Worm (Caenorhabditis elegans) whole organism, mixed stage, embryonic: ENCODE results near the gene Y24D9A.7.

Experiments used
- M03D4.4 ChIP-seq: sonication (generic microtip); optimal IDR thresholded peaks from 2 replicates; lab custom pipeline; 2017; ENCODE audit warnings: mild to moderate bottlenecking, missing genetic modification characterization, missing compliant biosample characterization
- bed-3 ChIP-seq: fragments of 200-800 bp; sonication (Bioruptor generic); optimal IDR thresholded peaks from 3 replicates; lab custom pipeline; 2018; ENCODE audit warnings: mild to moderate bottlenecking, missing genetic modification characterization, moderate library complexity, missing compliant biosample characterization
- blmp-1 ChIP-seq: fragments of 150-350 bp; optimal IDR thresholded peaks from 2 replicates; lab custom pipeline; 2014; ENCODE audit warnings: missing biosample characterization, missing genetic modification characterization
- ceh-39 ChIP-seq: fragments of 150-350 bp; optimal IDR thresholded peaks from 2 replicates; lab custom pipeline; 2014; ENCODE audit warnings: missing biosample characterization, missing genetic modification characterization
- ceh-43 ChIP-seq: fragments of 200-800 bp; sonication (Bioruptor generic); optimal IDR thresholded peaks from 2 replicates; lab custom pipeline; 2018; ENCODE audit warnings: mild to moderate bottlenecking, missing genetic modification characterization, moderate library complexity, missing compliant biosample characterization
- ceh-83 ChIP-seq: fragments of 200-800 bp; sonication (Bioruptor generic); optimal IDR thresholded peaks from 2 replicates; lab custom pipeline; 2018; ENCODE audit warnings: mild to moderate bottlenecking, missing genetic modification characterization, missing compliant biosample characterization
- ces-1 ChIP-seq: fragments of 150-350 bp; optimal IDR thresholded peaks from 2 replicates; lab custom pipeline; 2014; ENCODE audit warnings: missing biosample characterization, missing genetic modification reagents, missing genetic modification characterization
- cnd-1 ChIP-seq: fragments of 200-800 bp; sonication (Bioruptor generic); optimal IDR thresholded peaks from 2 replicates; lab custom pipeline; 2018; ENCODE audit warnings: mild to moderate bottlenecking, missing genetic modification characterization, missing compliant biosample characterization
- drap-1 ChIP-seq: fragments of 200-800 bp; sonication (Bioruptor generic); optimal IDR thresholded peaks from 3 replicates; lab custom pipeline; 2018; ENCODE audit warnings: mild to moderate bottlenecking, missing genetic modification characterization, missing compliant biosample characterization
- elt-1 ChIP-seq: sonication (generic microtip); optimal IDR thresholded peaks from 2 replicates; lab custom pipeline; 2017; ENCODE audit warnings: missing genetic modification characterization, mild to moderate bottlenecking, missing compliant biosample characterization, antibody characterized with exemption, moderate library complexity, borderline replicate concordance; ENCODE audit not compliant: insufficient read depth
- elt-3 ChIP-seq: fragments of 150-350 bp; optimal IDR thresholded peaks from 2 replicates; lab custom pipeline; 2014; ENCODE audit warnings: missing biosample characterization, missing genetic modification characterization
- flh-1 ChIP-seq: fragments of 200-800 bp; sonication (Bioruptor generic); optimal IDR thresholded peaks from 2 replicates; lab custom pipeline; 2018; ENCODE audit warnings: mild to moderate bottlenecking, missing genetic modification characterization, moderate library complexity, missing compliant biosample characterization
- ham-2 ChIP-seq: fragments of 200-800 bp; sonication (Bioruptor generic); optimal IDR thresholded peaks from 2 replicates; lab custom pipeline; 2018; ENCODE audit warnings: mild to moderate bottlenecking, missing genetic modification characterization, missing compliant biosample characterization
- hlh-1 ChIP-seq: fragments of 150-350 bp; optimal IDR thresholded peaks from 2 replicates; lab custom pipeline; 2014; ENCODE audit warnings: missing biosample characterization, missing genetic modification reagents, missing genetic modification characterization
- lin-13 ChIP-seq: fragments of 150-350 bp; optimal IDR thresholded peaks from 2 replicates; lab custom pipeline; 2014; ENCODE audit warnings: missing biosample characterization, missing genetic modification characterization
- lin-32 ChIP-seq: fragments of 200-800 bp; sonication (Bioruptor generic); optimal IDR thresholded peaks from 2 replicates; lab custom pipeline; 2018; ENCODE audit warnings: mild to moderate bottlenecking, missing genetic modification characterization, missing compliant biosample characterization
- lsy-2 ChIP-seq: fragments of 150-350 bp; optimal IDR thresholded peaks from 2 replicates; lab custom pipeline; 2014; ENCODE audit warnings: missing biosample characterization, missing genetic modification characterization
- mab-5 ChIP-seq: fragments of 150-350 bp; optimal IDR thresholded peaks from 2 replicates; lab custom pipeline; 2014; ENCODE audit warnings: missing biosample characterization, missing genetic modification characterization
- mep-1 ChIP-seq: fragments of 150-350 bp; optimal IDR thresholded peaks from 2 replicates; lab custom pipeline; 2017; ENCODE audit warnings: missing biosample characterization, missing genetic modification reagents, missing genetic modification characterization, inconsistent platforms
- mls-2 ChIP-seq: sonication (generic microtip); optimal IDR thresholded peaks from 2 replicates; lab custom pipeline; 2016; ENCODE audit warnings: mild to moderate bottlenecking, missing genetic modification characterization, moderate library complexity, missing compliant biosample characterization
- nhr-12 ChIP-seq: fragments of 150-350 bp; optimal IDR thresholded peaks from 2 replicates; lab custom pipeline; 2014; ENCODE audit warnings: missing biosample characterization, missing genetic modification characterization
- nhr-2 ChIP-seq: fragments of 150-350 bp; optimal IDR thresholded peaks from 2 replicates; lab custom pipeline; 2014; ENCODE audit warnings: missing biosample characterization, missing genetic modification characterization
- nhr-237 ChIP-seq: fragments of 150-350 bp; optimal IDR thresholded peaks from 2 replicates; lab custom pipeline; 2014; ENCODE audit warnings: missing biosample characterization, missing genetic modification characterization
- nhr-28 ChIP-seq: fragments of 150-350 bp; optimal IDR thresholded peaks from 2 replicates; lab custom pipeline; 2014; ENCODE audit warnings: missing biosample characterization, missing genetic modification characterization
- nhr-76 ChIP-seq: sonication (generic microtip); optimal IDR thresholded peaks from 2 replicates; lab custom pipeline; 2017; ENCODE audit warnings: missing biosample characterization, missing genetic modification characterization
- pha-4 ChIP-seq: fragments of 150-350 bp; optimal IDR thresholded peaks from 2 replicates; lab custom pipeline; 2018; ENCODE audit warnings: missing biosample characterization, missing genetic modification reagents, missing genetic modification characterization
- sem-2 ChIP-seq: fragments of 200-800 bp; sonication (Bioruptor generic); optimal IDR thresholded peaks from 2 replicates; lab custom pipeline; 2018; ENCODE audit warnings: mild to moderate bottlenecking, missing genetic modification characterization, missing compliant biosample characterization
- snpc-4 ChIP-seq: fragments of 150-350 bp; optimal IDR thresholded peaks from 2 replicates; lab custom pipeline; 2014; ENCODE audit warnings: missing biosample characterization, missing genetic modification characterization
- sptf-1 ChIP-seq: sonication (generic microtip); optimal IDR thresholded peaks from 2 replicates; lab custom pipeline; 2017; ENCODE audit warnings: mild to moderate bottlenecking, missing genetic modification characterization, moderate library complexity, missing compliant biosample characterization
- tbx-8 ChIP-seq: fragments of 200-800 bp; sonication (Bioruptor generic); optimal IDR thresholded peaks from 2 replicates; lab custom pipeline; 2018; ENCODE audit warnings: mild to moderate bottlenecking, missing genetic modification characterization, moderate library complexity, missing compliant biosample characterization
- unc-120 ChIP-seq: sonication (generic microtip); optimal IDR thresholded peaks from 2 replicates; lab custom pipeline; 2017; ENCODE audit warnings: missing genetic modification characterization, missing compliant biosample characterization; ENCODE audit not compliant: poor library complexity, severe bottlenecking
- unc-39 ChIP-seq: fragments of 150-350 bp; optimal IDR thresholded peaks from 2 replicates; lab custom pipeline; 2014; ENCODE audit warnings: missing biosample characterization, missing genetic modification characterization
- unc-62 ChIP-seq: fragments of 150-350 bp; optimal IDR thresholded peaks from 2 replicates; lab custom pipeline; 2014; ENCODE audit warnings: missing biosample characterization, missing genetic modification reagents, missing genetic modification characterization
- zip-8 ChIP-seq: fragments of 150-350 bp; optimal IDR thresholded peaks from 2 replicates; lab custom pipeline; 2014; ENCODE audit warnings: missing biosample characterization, missing genetic modification characterization
- ztf-11 ChIP-seq: fragments of 150-350 bp; optimal IDR thresholded peaks from 2 replicates; lab custom pipeline; 2014; ENCODE audit warnings: missing biosample characterization, missing genetic modification characterization

Gene Y24D9A.7

ce11 chrIV:4413114-4413513 lies 8.1 kb upstream of the Y24D9A.7 start:
- no peak for TF ChIP-seq ces-1 (GFP tag; lab: Kevin White, UChicago)
- no peak for TF ChIP-seq ztf-11
- TF ChIP-seq sptf-1 (tag; lab: Kevin White, UChicago), result no peak

- TF ChIP-seq ces-1 (GFP tag; lab: Kevin White, UChicago) (no peak), sptf-1 (tag; lab: Kevin White, UChicago) (no peak), nhr-12 (tag; lab: Kevin White, UChicago) (no peak), sem-2 (GFP tag; lab: Kevin White, UChicago) (peak; percentile 0), mls-2 (tag; lab: Kevin White, UChicago) (no peak)
Observed at ce11 chrIV:4411948-4412335, 7.0 kb upstream of the Y24D9A.7 start.

ce11 chrIV:4411311-4411947 lies 6.5 kb upstream of the Y24D9A.7 start:
- no peak for TF ChIP-seq tbx-8 (GFP tag; lab: Kevin White, UChicago)
- no peak for TF ChIP-seq unc-39 (tag; lab: Kevin White, UChicago)
- no peak for TF ChIP-seq unc-62
- no peak for TF ChIP-seq ceh-39
- no peak for TF ChIP-seq snpc-4 (tag; lab: Kevin White, UChicago)
- no peak for TF ChIP-seq elt-1
- TF ChIP-seq drap-1 (GFP tag; lab: Kevin White, UChicago), result no peak
- TF ChIP-seq mls-2 (tag; lab: Kevin White, UChicago), result no peak
- no peak for TF ChIP-seq M03D4.4 (tag; lab: Kevin White, UChicago)
- TF ChIP-seq unc-120, result no peak
- no peak for TF ChIP-seq sptf-1 (tag; lab: Kevin White, UChicago)

DNA sequence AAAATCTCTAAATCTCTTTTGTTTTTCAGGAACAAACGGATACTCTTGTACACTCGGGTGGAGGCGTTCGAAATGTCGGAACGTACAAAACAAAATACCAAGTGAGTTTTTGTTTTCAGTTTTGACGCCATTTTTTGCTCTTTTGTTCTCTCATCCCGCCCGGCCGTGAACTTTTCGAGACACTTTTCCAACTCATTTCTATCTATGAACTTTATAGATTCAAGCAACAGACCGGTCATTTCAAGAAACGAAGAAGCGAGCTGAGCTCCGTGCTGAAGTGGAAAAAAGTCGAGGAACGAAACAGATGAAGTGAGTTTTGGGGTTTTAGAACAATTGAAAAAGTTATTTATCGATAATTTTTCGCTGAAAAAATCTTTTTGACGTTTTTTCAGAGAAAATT lies 5.6 kb upstream of the Y24D9A.7 start:
- TF ChIP-seq nhr-237 (tag; lab: Kevin White, UChicago), result no peak

- TF ChIP-seq lin-32 (no peak), elt-1 (no peak), ztf-11 (no peak), hlh-1 (tag; lab: Kevin White, UChicago) (no peak), nhr-12 (tag; lab: Kevin White, UChicago) (no peak), tbx-8 (GFP tag; lab: Kevin White, UChicago) (no peak), snpc-4 (tag; lab: Kevin White, UChicago) (no peak)
Observed at ce11 chrIV:4408714-4409113, 3.7 kb upstream of the Y24D9A.7 start.

DNA sequence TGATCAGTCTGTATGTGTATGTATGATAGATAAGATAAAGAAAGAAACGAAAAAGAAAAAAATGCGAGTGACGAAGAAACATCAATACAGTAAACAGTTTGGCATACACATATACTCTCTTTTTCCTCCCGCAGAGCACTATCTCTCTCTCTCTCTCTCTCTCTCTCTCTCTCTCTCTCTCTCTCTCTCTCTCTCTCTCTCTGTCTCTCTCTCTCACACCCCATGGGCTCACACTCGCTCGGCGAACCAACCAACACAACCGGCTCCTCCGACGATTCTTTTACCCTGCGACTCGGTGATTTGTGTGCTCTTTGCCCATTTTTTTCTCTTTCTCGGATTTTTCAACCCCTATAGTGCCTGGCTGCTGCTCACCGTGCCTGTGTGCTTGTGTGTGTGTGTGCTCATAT lies 2.1 kb upstream of the Y24D9A.7 start:
- TF ChIP-seq hlh-1 (tag; lab: Kevin White, UChicago) (no peak), bed-3 (no peak), ham-2 (GFP tag; lab: Kevin White, UChicago) (no peak), ces-1 (GFP tag; lab: Kevin White, UChicago) (no peak), unc-62 (no peak), lsy-2 (tag; lab: Kevin White, UChicago) (peak; percentile 11), tbx-8 (GFP tag; lab: Kevin White, UChicago) (no peak), elt-1 (no peak), sptf-1 (tag; lab: Kevin White, UChicago) (no peak), nhr-237 (tag; lab: Kevin White, UChicago) (peak; percentile 60), M03D4.4 (tag; lab: Kevin White, UChicago) (peak; percentile 3), ztf-11 (no peak), unc-120 (peak; percentile 48), mls-2 (tag; lab: Kevin White, UChicago) (no peak), sem-2 (GFP tag; lab: Kevin White, UChicago) (no peak), unc-39 (tag; lab: Kevin White, UChicago) (no peak), nhr-28 (no peak), nhr-12 (tag; lab: Kevin White, UChicago) (no peak), ceh-39 (no peak), blmp-1 (no peak), lin-13 (tag; lab: Kevin White, UChicago) (no peak), flh-1 (GFP tag; lab: Kevin White, UChicago) (no peak), cnd-1 (tag; lab: Kevin White, UChicago) (no peak), pha-4 (tag; lab: Kevin White, UChicago) (peak; percentile 56), zip-8 (tag; lab: Kevin White, UChicago) (no peak), ceh-83 (GFP tag; lab: Kevin White, UChicago) (no peak), mep-1 (tag; lab: Kevin White, UChicago) (no peak), lin-32 (no peak), nhr-76 (tag; lab: Kevin White, UChicago) (no peak), mab-5 (tag; lab: Kevin White, UChicago) (no peak), snpc-4 (tag; lab: Kevin White, UChicago) (no peak), ceh-43 (no peak), nhr-2 (tag; lab: Kevin White, UChicago) (no peak), elt-3 (tag; lab: Kevin White, UChicago) (no peak), drap-1 (GFP tag; lab: Kevin White, UChicago) (peak; percentile 20)
- TF ChIP-seq, all 35 proteins: peak for 6
